Fruit fly (Drosophila melanogaster): ENCODE data around the gene Hipk.
A peak's percentile ranks its signal among the peaks of the same experiment; 100 is the strongest.

Gene Hipk

DNA sequence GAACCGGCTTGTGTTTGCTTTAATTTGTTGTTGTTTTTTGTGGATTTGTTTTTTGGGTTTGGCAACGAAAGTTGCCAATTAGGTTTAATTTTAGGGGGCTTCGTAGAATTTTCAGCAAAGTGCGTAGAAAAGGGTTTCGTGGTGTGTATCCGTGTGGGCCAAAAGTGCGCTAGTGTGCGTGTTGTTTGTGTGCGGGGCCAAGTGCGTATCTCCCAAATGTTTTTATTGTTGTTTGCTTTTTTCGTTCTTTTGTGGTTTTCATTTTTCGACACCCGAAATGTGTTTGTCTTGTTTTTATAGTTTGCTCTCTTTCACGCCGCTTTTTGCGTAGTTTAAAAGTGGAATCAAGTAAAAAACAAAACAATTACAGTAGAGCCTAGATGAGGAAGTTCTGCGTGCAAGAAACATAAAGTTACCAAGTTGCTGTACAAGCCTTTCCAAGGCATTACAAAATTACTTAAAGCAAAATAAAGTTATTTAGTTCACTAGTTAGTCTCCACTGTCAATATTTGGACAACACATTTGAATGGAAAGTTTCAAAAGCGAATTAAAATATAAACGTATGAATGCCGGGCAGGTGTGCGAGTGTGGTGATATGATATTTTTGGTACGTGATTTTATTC is 4.1 kb downstream of the Hipk start (continued):
- TF ChIP-seq prd (optimal IDR thresholded peaks at IDR 0.05) (no peak), prd (GFP tag; IDR thresholded peaks at IDR 0.05) (peak; percentile 88), CG13123 (GFP tag; optimal IDR thresholded peaks at IDR 0.05) (peak; percentile 28), CG33557 (GFP tag; optimal IDR thresholded peaks at IDR 0.05) (no peak), Bdp1 (GFP tag; optimal IDR thresholded peaks at IDR 0.05) (peak; percentile 40), CG7745 (tag; optimal IDR thresholded peaks at IDR 0.05) (no peak), H15 (GFP tag; IDR thresholded peaks at IDR 0.05) (peak; percentile 76; the same call in 2 of the 3 replicates), CG30020 (tag; optimal IDR thresholded peaks at IDR 0.05) (no peak), Bteb2 (GFP tag; optimal IDR thresholded peaks at IDR 0.05) (peak; percentile 87), CG12744 (GFP tag; optimal IDR thresholded peaks at IDR 0.05) (peak; percentile 68), scrt (GFP tag; optimal IDR thresholded peaks at IDR 0.05) (peak; percentile 78), MTF-1 (GFP tag; optimal IDR thresholded peaks at IDR 0.05; ENCODE audit: borderline replicate concordance) (no peak), CG11723 (GFP tag; optimal IDR thresholded peaks at IDR 0.05) (peak; percentile 48), nerfin-2 (GFP tag; IDR thresholded peaks at IDR 0.05; ENCODE audit: partially characterized antibody) (no peak), ind (GFP tag; optimal IDR thresholded peaks at IDR 0.05) (peak; percentile 82), CG1529 (GFP tag; optimal IDR thresholded peaks at IDR 0.05) (no peak), exex (tag; optimal IDR thresholded peaks at IDR 0.05) (peak; percentile 49), CG12155 (GFP tag; optimal IDR thresholded peaks at IDR 0.05) (peak; percentile 86), CG31441 (GFP tag; IDR thresholded peaks at IDR 0.05) (peak; percentile 39; the same call in 1 of the 2 replicates), org-1 (GFP tag; optimal IDR thresholded peaks at IDR 0.05) (peak; percentile 73), CG9727 (GFP tag; optimal IDR thresholded peaks at IDR 0.05) (peak; percentile 84), Dek (tag; optimal IDR thresholded peaks at IDR 0.05) (peak; percentile 92), CG11093 (GFP tag; IDR thresholded peaks at IDR 0.05) (peak; percentile 66; the same call in 2 of the 3 replicates), Hey (tag; optimal IDR thresholded peaks at IDR 0.05) (peak; percentile 72), Atf6 (GFP tag; IDR thresholded peaks at IDR 0.05) (peak; percentile 91), Blimp-1 (GFP tag; optimal IDR thresholded peaks at IDR 0.05) (no peak), danr (GFP tag; IDR thresholded peaks at IDR 0.05) (peak; percentile 50; the same call in 1 of the 2 replicates), CG2202 (tag; optimal IDR thresholded peaks at IDR 0.05) (no peak), CG17328 (GFP tag; IDR thresholded peaks at IDR 0.05) (peak; percentile 50; the same call in 1 of the 2 replicates), cg (GFP tag; optimal IDR thresholded peaks at IDR 0.05) (peak; percentile 60), wor (GFP tag; IDR thresholded peaks at IDR 0.05) (no peak), CG8290 (GFP tag; optimal IDR thresholded peaks at IDR 0.05) (no peak), CG8290 (tag; optimal IDR thresholded peaks at IDR 0.05) (peak in 1 of 2 experiments; percentile 96), CG9932 (GFP tag; IDR thresholded peaks at IDR 0.05) (peak; percentile 99), jing (GFP tag; optimal IDR thresholded peaks at IDR 0.05) (peak; percentile 26), fd3F (GFP tag; optimal IDR thresholded peaks at IDR 0.05) (peak; percentile 85), CG10321 (GFP tag; IDR thresholded peaks at IDR 0.05) (no peak), Adf1 (GFP tag; IDR thresholded peaks at IDR 0.05) (peak; percentile 81), p53 (GFP tag; optimal IDR thresholded peaks at IDR 0.05) (peak; percentile 21), tx (GFP tag; optimal IDR thresholded peaks at IDR 0.05) (peak; percentile 77), Dll (GFP tag; IDR thresholded peaks at IDR 0.05; ENCODE audit: partially characterized antibody) (no peak), tio (GFP tag; optimal IDR thresholded peaks at IDR 0.05) (peak; percentile 81), CG14050 (GFP tag; IDR thresholded peaks at IDR 0.05) (peak; percentile 70), CG16815 (GFP tag; optimal IDR thresholded peaks at IDR 0.05) (peak; percentile 71), Bgb (GFP tag; IDR thresholded peaks at IDR 0.05; ENCODE audit: partially characterized antibody) (no peak), CG31388 (GFP tag; optimal IDR thresholded peaks at IDR 0.05) (no peak), chif (GFP tag; optimal IDR thresholded peaks at IDR 0.05) (peak; percentile 42 to 49), Kr (GFP tag; optimal IDR thresholded peaks at IDR 0.05) (no peak), trh (GFP tag; optimal IDR thresholded peaks at IDR 0.05) (no peak), dimm (GFP tag; IDR thresholded peaks at IDR 0.05) (no peak), CG4854 (GFP tag; optimal IDR thresholded peaks at IDR 0.05) (peak; percentile 55)

All from whole organism, embryonic.